Fruit fly (Drosophila melanogaster) whole organism: ENCODE data around the gene CG4325.

Experiments
- CG8478 ChIP-seq: fragments of >200 bp; optimal IDR thresholded peaks from 2 replicates; lab custom pipeline; 2018; ENCODE audit warnings: inconsistent platforms
- Dll ChIP-seq: fragments of >200 bp; optimal IDR thresholded peaks from 2 replicates; lab custom pipeline; 2017
- EcR ChIP-seq, 2 experiments: fragments of >200 bp; optimal IDR thresholded peaks; 2 replicates each; lab custom pipeline; 2017; ENCODE audit warnings: missing biosample characterization in 2 of 2, missing genetic modification characterization in 2 of 2, missing genetic modification reagents in 2 of 2
- pan ChIP-seq: fragments of >200 bp; optimal IDR thresholded peaks from 2 replicates; lab custom pipeline; 2017
- psq ChIP-seq: fragments of >200 bp; optimal IDR thresholded peaks from 2 replicates; lab custom pipeline; 2017
- usp ChIP-seq: fragments of >200 bp; optimal IDR thresholded peaks from 2 replicates; lab custom pipeline; 2017; ENCODE audit warnings: missing biosample characterization, missing genetic modification characterization, mixed read lengths

DNA sequence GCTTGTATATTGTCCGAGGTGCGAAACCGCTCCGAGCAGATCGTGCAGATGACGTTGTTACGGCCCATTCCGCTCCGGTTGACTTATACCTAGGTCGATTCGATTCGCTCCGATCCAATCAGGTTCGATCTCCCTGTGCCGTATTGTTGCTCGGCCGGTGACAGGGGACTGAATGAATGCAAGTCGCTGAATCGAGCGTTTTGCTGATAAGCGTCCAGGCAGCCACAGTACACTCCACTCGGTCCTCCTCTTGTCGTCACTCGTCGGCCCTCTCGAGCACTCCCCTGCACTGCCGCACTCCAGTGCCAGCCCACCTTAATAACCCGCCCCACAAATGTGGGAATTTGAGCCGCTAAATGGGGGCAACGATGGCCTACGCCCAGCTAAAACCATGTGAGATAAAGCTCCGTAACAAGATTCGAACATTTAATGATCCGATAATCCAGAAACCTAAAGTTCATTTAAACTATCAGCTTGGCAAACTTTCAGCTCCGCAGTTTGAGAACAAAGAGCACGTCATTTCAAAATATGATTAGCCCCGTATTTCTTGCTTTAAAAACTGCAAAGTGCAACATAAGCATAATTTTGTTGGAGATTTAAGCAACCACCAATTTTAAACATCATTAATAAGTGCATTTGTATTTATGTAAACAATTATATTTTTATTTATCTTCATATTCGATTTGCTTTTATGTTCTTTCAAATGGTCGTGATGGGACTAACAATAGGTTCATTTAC is at the start of gene CG4325:
- no peak for TF ChIP-seq psq (lab: Kevin White, UChicago)
- no peak for TF ChIP-seq CG8478 (lab: Kevin White, UChicago)
- no peak for TF ChIP-seq EcR (GFP tag; optimal IDR thresholded peaks at IDR 0.05; lab: Kevin White, UChicago)
- TF ChIP-seq usp (GFP tag; lab: Kevin White, UChicago), result no peak
- no peak for TF ChIP-seq pan
- TF ChIP-seq Dll (lab: Kevin White, UChicago), result no peak
